Worm (Caenorhabditis elegans) whole organism, mixed stage, embryonic: ENCODE measurements around the gene C48A7.16.

Experiments
- nhr-237 ChIP-seq: fragments of 150-350 bp; optimal IDR thresholded peaks from 2 replicates; lab custom pipeline; 2014; ENCODE audit warnings: missing biosample characterization, missing genetic modification characterization
- sptf-1 ChIP-seq: sonication (generic microtip); optimal IDR thresholded peaks from 2 replicates; lab custom pipeline; 2017; ENCODE audit warnings: mild to moderate bottlenecking, missing genetic modification characterization, moderate library complexity, missing compliant biosample characterization
- tbx-8 ChIP-seq: fragments of 200-800 bp; sonication (Bioruptor generic); optimal IDR thresholded peaks from 2 replicates; lab custom pipeline; 2018; ENCODE audit warnings: mild to moderate bottlenecking, missing genetic modification characterization, moderate library complexity, missing compliant biosample characterization

DNA sequence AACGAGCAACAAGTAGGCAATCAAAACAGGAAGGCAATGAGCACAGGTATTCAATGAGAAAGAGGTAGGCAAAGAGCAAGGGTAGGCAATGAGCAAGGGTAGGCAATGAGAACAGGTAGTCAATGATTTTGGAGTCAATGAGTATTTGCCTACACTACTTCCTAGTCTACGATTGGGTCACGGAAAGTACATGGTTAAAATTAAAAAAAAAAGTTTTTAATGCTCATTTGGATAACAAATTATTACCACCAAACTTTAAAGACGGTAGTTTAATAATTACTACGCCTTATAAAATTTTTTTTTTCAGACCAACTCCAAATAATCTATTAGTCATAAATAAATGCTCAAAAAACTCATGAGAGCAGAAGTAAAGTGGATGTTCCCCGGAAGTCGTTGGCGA lies 23.5 kb upstream of the C48A7.16 start, which contains the start of gene ptp-8:
- no peak for TF ChIP-seq nhr-237
- no peak for TF ChIP-seq sptf-1 (tag; lab: Kevin White, UChicago)
- TF ChIP-seq tbx-8 (GFP tag; lab: Kevin White, UChicago) = no peak
